Worm (Caenorhabditis elegans): ENCODE data around the gene cone-1.
A peak's percentile ranks its signal among the peaks of the same experiment; 100 is the strongest.
"Not testable (repeated sequence)": the region's sequence is repeated elsewhere in the genome, so short reads cannot be mapped to it uniquely, and the experiment has no call there.

cone-1 gene

ce11 chrIII:2563883-2564282, 33.5 kb downstream of the cone-1 start, which contains the start of gene Y54F10AM.11:
Y54F10AM.11 (minus strand) TSS chrIII:2563983.
- not testable (repeated sequence) for TF ChIP-seq R02D3.7, mml-1, ceh-16 (tag; optimal IDR thresholded peaks at IDR 0.05)

ce11 chrIII:2571447-2571846, 41.0 kb downstream of the cone-1 start, which contains the start of gene Y54F10AR.2:
Y54F10AR.2 (minus strand) TSS chrIII:2571547.
- TF ChIP-seq nhr-25 (tag; optimal IDR thresholded peaks at IDR 0.05) (no peak), nhr-12 (tag; optimal IDR thresholded peaks at IDR 0.05) (no peak), nhr-43 (tag; optimal IDR thresholded peaks at IDR 0.05; ENCODE audit: poor library complexity, severe bottlenecking) (no peak), zag-1 (tag; optimal IDR thresholded peaks at IDR 0.05) (no peak), lin-39 (tag; optimal IDR thresholded peaks at IDR 0.05) (no peak), daf-12 (tag; optimal IDR thresholded peaks at IDR 0.05) (no peak), ceh-16 (tag; optimal IDR thresholded peaks at IDR 0.05) (no peak)

DNA sequence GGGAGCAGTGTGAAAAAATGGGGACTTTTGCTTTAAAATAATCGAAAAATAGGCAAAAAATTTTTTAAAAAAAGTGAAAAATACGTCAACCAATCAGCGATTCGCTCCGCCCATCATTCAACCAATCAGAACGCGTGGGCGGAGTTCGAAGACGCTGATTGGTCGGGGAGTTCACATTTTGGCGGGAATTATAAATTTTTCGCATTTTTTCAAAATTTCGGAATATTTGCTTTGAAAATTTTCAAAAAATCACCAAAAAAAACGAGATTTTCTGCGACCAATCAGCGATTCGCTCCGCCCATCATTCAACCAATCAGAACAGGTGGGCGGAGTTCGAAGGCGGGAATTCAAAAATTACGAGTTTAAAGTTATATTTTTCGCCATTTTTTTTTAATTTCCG, 42.0 kb downstream of the cone-1 start:
- TF ChIP-seq ceh-9 (tag; optimal IDR thresholded peaks at IDR 0.05) (no peak), nfya-1 (tag; optimal IDR thresholded peaks at IDR 0.05; ENCODE audit: insufficient read depth) (peak; percentile 93), daf-12 (tag; optimal IDR thresholded peaks at IDR 0.05) (no peak), ceh-28 (tag; optimal IDR thresholded peaks at IDR 0.05) (no peak)

ce11 chrIII:2575635-2576164, 45.3 kb downstream of the cone-1 start, which contains the start of gene Y54F10AR.1:
Y54F10AR.1 (minus strand) TSS chrIII:2575685.
- TF ChIP-seq ceh-28 (tag; optimal IDR thresholded peaks at IDR 0.05) (no peak), skn-1 (tag; optimal IDR thresholded peaks at IDR 0.05) (no peak)

DNA sequence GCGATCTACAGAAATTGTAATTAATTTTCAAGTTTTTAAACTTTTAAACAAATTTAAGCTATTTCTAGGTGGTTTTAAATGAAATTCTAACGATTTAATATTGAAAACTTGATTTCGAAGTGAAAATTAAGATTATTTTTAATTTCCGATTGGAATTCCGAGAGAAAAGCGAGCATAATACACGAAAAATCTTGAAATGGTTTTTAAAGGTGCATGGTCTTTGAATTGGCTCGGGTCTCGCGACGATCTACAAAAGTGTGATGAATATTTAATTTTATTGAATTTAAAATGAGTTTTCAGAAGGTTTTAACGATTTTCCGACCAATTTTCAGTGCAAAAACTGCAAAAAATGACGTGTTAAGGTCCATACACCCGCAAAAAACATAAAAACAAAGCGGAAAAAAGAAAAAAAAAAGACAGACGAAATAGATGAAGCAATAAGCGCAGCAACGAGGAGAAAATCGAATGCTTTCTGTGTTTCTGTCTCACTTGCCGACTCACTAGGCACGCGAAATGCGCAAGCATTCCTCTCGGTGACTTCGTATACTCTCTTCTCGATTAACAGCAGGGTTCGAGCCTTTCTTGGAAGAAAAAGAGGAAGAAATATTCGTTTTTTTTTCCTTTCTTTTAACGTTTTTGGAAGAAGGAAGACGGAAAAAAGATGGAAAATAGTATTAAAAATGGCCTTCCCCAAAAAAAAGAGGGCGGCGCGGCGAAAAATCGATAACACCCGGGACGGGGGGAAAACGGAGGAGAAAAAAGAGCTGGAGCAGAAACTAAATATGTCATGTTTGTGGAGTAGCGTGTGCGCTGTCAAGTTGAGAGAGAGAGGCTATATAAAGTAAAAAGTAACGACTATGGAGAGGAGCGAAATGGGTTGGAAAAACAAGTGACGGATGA, 46.2 kb downstream of the cone-1 start:
- TF ChIP-seq pqm-1 (tag; optimal IDR thresholded peaks at IDR 0.05) (no peak), ceh-16 (tag; optimal IDR thresholded peaks at IDR 0.05) (no peak), nhr-12 (tag; optimal IDR thresholded peaks at IDR 0.05) (no peak), elt-2 (tag; optimal IDR thresholded peaks at IDR 0.05) (peak; percentile 26), ZK546.5 (tag; optimal IDR thresholded peaks at IDR 0.05) (no peak), ceh-9 (tag; optimal IDR thresholded peaks at IDR 0.05) (no peak), mdl-1 (tag; optimal IDR thresholded peaks at IDR 0.05) (no peak), elt-1 (tag; optimal IDR thresholded peaks at IDR 0.05) (no peak), ceh-82 (tag; optimal IDR thresholded peaks at IDR 0.05) (no peak), R02D3.7 (tag; optimal IDR thresholded peaks at IDR 0.05) (no peak), elt-3 (tag; optimal IDR thresholded peaks at IDR 0.05) (no peak), lin-15B (tag; optimal IDR thresholded peaks at IDR 0.05) (peak; percentile 69), nhr-237 (tag; optimal IDR thresholded peaks at IDR 0.05) (no peak), fkh-2 (tag; optimal IDR thresholded peaks at IDR 0.05) (no peak), mml-1 (tag; optimal IDR thresholded peaks at IDR 0.05) (no peak), pha-4 (tag; optimal IDR thresholded peaks at IDR 0.05) (peak; percentile 50), tbx-2 (tag; optimal IDR thresholded peaks at IDR 0.05) (peak; percentile 2), nhr-43 (tag; optimal IDR thresholded peaks at IDR 0.05; ENCODE audit: poor library complexity, severe bottlenecking) (no peak), jun-1 (tag; optimal IDR thresholded peaks at IDR 0.05) (peak; percentile 25), daf-12 (tag; optimal IDR thresholded peaks at IDR 0.05) (no peak), egl-5 (tag; optimal IDR thresholded peaks at IDR 0.05) (peak; percentile 10), skn-1 (tag; optimal IDR thresholded peaks at IDR 0.05) (no peak), nhr-77 (tag; optimal IDR thresholded peaks at IDR 0.05) (no peak), ama-1 (optimal IDR thresholded peaks at IDR 0.05) (no peak), lin-39 (tag; optimal IDR thresholded peaks at IDR 0.05) (peak; percentile 50), fkh-10 (GFP tag; optimal IDR thresholded peaks at IDR 0.05) (peak; percentile 34), snpc-4 (tag; optimal IDR thresholded peaks at IDR 0.05) (peak; percentile 60), ztf-4 (tag; optimal IDR thresholded peaks at IDR 0.05) (no peak), ceh-28 (tag; optimal IDR thresholded peaks at IDR 0.05) (peak; percentile 58), nhr-67 (tag; optimal IDR thresholded peaks at IDR 0.05) (no peak), unc-39 (tag; optimal IDR thresholded peaks at IDR 0.05) (no peak), nhr-28 (tag; optimal IDR thresholded peaks at IDR 0.05) (no peak), eor-1 (tag; optimal IDR thresholded peaks at IDR 0.05) (no peak), hmg-11 (tag; optimal IDR thresholded peaks at IDR 0.05) (peak; percentile 57), egl-27 (tag; optimal IDR thresholded peaks at IDR 0.05) (no peak), sea-2 (GFP tag; optimal IDR thresholded peaks at IDR 0.05) (no peak), nhr-23 (tag; optimal IDR thresholded peaks at IDR 0.05) (peak; percentile 39), aly-2 (tag; optimal IDR thresholded peaks at IDR 0.05) (no peak), fos-1 (tag; optimal IDR thresholded peaks at IDR 0.05) (no peak)

Data from whole organism, L3 larva.